Fruit fly (Drosophila melanogaster) Kc167 (cell line): ENCODE measurements around the gene CG16952.

Source experiments
- Sin3A ChIP-seq: fragments of >200 bp; optimal IDR thresholded peaks from 2 replicates; lab custom pipeline; 2018; ENCODE audit warnings: missing external identifiers
- psq ChIP-seq: fragments of >200 bp; optimal IDR thresholded peaks from 2 replicates; lab custom pipeline; 2017; ENCODE audit warnings: missing external identifiers
- ttk ChIP-seq: sonication (Bioruptor generic); optimal IDR thresholded peaks from 2 replicates; lab custom pipeline; 2017; ENCODE audit warnings: missing external identifiers

dm6 chrX:15889780-15890608 is 20.0 kb downstream of the CG16952 start, which contains the start of the genes MSBP and CG15916:
- no peak for TF ChIP-seq Sin3A (lab: Kevin White, UChicago)
- TF ChIP-seq ttk (lab: Kevin White, UChicago): no peak
- TF ChIP-seq psq (lab: Kevin White, UChicago): no peak
